Fruit fly (Drosophila melanogaster) whole organism, pupa: Measurements from ENCODE around the gene CG6398.
"Not testable (repeated sequence)": the region's sequence is repeated elsewhere in the genome, so short reads cannot be mapped to it uniquely, and the experiment has no call there.

ENCODE experiments used
- CG10348 ChIP-seq: fragments of 200-800 bp; sonication (Bioruptor generic); IDR thresholded peaks from 2 replicates; pipeline ENCODE4 v1.3.6; 2022; ENCODE audit warnings: missing biosample characterization, missing genetic modification characterization
- CG32121 ChIP-seq: fragments of 200-800 bp; sonication (Bioruptor generic); IDR thresholded peaks from 2 replicates; pipeline ENCODE4 v1.3.6; 2022; ENCODE audit warnings: missing biosample characterization, missing genetic modification characterization
- CG4496 ChIP-seq: fragments of 200-800 bp; sonication (Bioruptor generic); IDR thresholded peaks from 3 replicates; pipeline ENCODE4 v1.3.6; 2022; ENCODE audit warnings: missing biosample characterization, missing genetic modification characterization
- CG8301 ChIP-seq: fragments of 200-800 bp; sonication (Bioruptor generic); optimal IDR thresholded peaks from 2 replicates; lab custom pipeline; 2018; ENCODE audit warnings: missing biosample characterization, mild to moderate bottlenecking, missing genetic modification characterization
- EcR ChIP-seq: fragments of 200-800 bp; sonication (Bioruptor generic); optimal IDR thresholded peaks from 3 replicates; lab custom pipeline; 2019; ENCODE audit warnings: missing biosample characterization, missing genetic modification characterization, mild to moderate bottlenecking, moderate library complexity, missing genetic modification reagents
- Ets98B ChIP-seq: fragments of 200-800 bp; sonication (Bioruptor generic); IDR thresholded peaks from 2 replicates; pipeline ENCODE4 v1.3.6; 2022; ENCODE audit warnings: missing biosample characterization, missing genetic modification characterization

dm6 chrX:17889247-17889646 is 58.6 kb downstream of the CG6398 start, which contains the start of gene Gss1:
- not testable (repeated sequence) for TF ChIP-seq CG10348; EcR; CG4496 (GFP tag; lab: Robert Waterston, UW); CG32121 (GFP tag; lab: Robert Waterston, UW); CG8301 (tag; lab: Kevin White, UChicago); Ets98B (GFP tag; lab: Robert Waterston, UW)
